Fruit fly (Drosophila melanogaster) whole organism, embryonic: ENCODE data around the gene Desat2.

Experiments
- Abd-B ChIP-seq: fragments of 200-800 bp; sonication (Bioruptor generic); optimal IDR thresholded peaks from 2 replicates; lab custom pipeline; 2018; ENCODE audit warnings: missing biosample characterization, mild to moderate bottlenecking, missing genetic modification characterization, moderate library complexity
- Antp ChIP-seq: fragments of 200-800 bp; sonication (Bioruptor generic); optimal IDR thresholded peaks from 3 replicates; lab custom pipeline; 2016; ENCODE audit warnings: missing biosample characterization, missing genetic modification characterization
- Awh ChIP-seq: fragments of 200-800 bp; sonication (Bioruptor generic); IDR thresholded peaks from 2 replicates; pipeline ENCODE4, ENCODE4 v1.3.6; 2022; ENCODE audit warnings: missing biosample characterization, missing genetic modification characterization
- B-H1 ChIP-seq: fragments of 200-800 bp; sonication (Bioruptor generic); IDR thresholded peaks from 3 replicates; pipeline ENCODE4 v1.3.6; 2022; ENCODE audit warnings: missing biosample characterization, missing genetic modification characterization
- CG10431 ChIP-seq: fragments of 200-800 bp; sonication (Bioruptor generic); optimal IDR thresholded peaks from 3 replicates; lab custom pipeline; 2018; ENCODE audit warnings: missing biosample characterization, mild to moderate bottlenecking, missing genetic modification characterization
- CG14667 ChIP-seq: fragments of 200-800 bp; sonication (Bioruptor generic); IDR thresholded peaks from 2 replicates; pipeline ENCODE4 v1.3.6; 2022; ENCODE audit warnings: missing biosample characterization, missing genetic modification characterization
- CG15601 ChIP-seq: fragments of 200-800 bp; sonication (Bioruptor generic); optimal IDR thresholded peaks from 3 replicates; lab custom pipeline; 2019; ENCODE audit warnings: missing biosample characterization, mild to moderate bottlenecking, missing genetic modification characterization, moderate library complexity
- CG1603 ChIP-seq: fragments of 200-800 bp; sonication (Bioruptor generic); optimal IDR thresholded peaks from 2 replicates; lab custom pipeline; 2019; ENCODE audit warnings: missing biosample characterization, mild to moderate bottlenecking, missing genetic modification characterization, moderate library complexity
- CG17359 ChIP-seq: fragments of 200-800 bp; sonication (Bioruptor generic); optimal IDR thresholded peaks from 3 replicates; lab custom pipeline; 2018; ENCODE audit warnings: missing biosample characterization, mild to moderate bottlenecking, missing genetic modification characterization, moderate library complexity
- CG17385 ChIP-seq: fragments of 200-800 bp; sonication (Bioruptor generic); optimal IDR thresholded peaks from 3 replicates; lab custom pipeline; 2018; ENCODE audit warnings: missing biosample characterization, mild to moderate bottlenecking, missing genetic modification characterization
- CG17829 ChIP-seq: fragments of 200-800 bp; optimal IDR thresholded peaks from 2 replicates; lab custom pipeline; 2019; ENCODE audit warnings: missing biosample characterization, mild to moderate bottlenecking, missing genetic modification characterization, moderate library complexity
- CG2120 ChIP-seq: fragments of 200-800 bp; sonication (Bioruptor generic); optimal IDR thresholded peaks from 3 replicates; lab custom pipeline; 2016; ENCODE audit warnings: missing biosample characterization, missing genetic modification characterization
- CG2129 ChIP-seq: fragments of 200-800 bp; sonication (Bioruptor generic); IDR thresholded peaks from 2 replicates; pipeline ENCODE4 v1.3.6; 2022; ENCODE audit warnings: missing biosample characterization, missing genetic modification characterization; ENCODE audit not compliant: partially characterized antibody
- CG4730 ChIP-seq: fragments of 200-800 bp; sonication (Bioruptor generic); IDR thresholded peaks from 2 replicates; pipeline ENCODE4 v1.3.6; 2022; ENCODE audit warnings: missing biosample characterization, missing genetic modification characterization
- CG5245 ChIP-seq: fragments of 200-800 bp; sonication (Bioruptor generic); optimal IDR thresholded peaks from 3 replicates; lab custom pipeline; 2016; ENCODE audit warnings: missing biosample characterization, missing genetic modification characterization
- CG6175 ChIP-seq: fragments of 200-800 bp; sonication (Bioruptor generic); IDR thresholded peaks from 3 replicates; pipeline ENCODE4 v1.3.6; 2022; ENCODE audit warnings: missing biosample characterization, missing genetic modification characterization
- CG7786 ChIP-seq: fragments of 200-800 bp; sonication (Bioruptor generic); optimal IDR thresholded peaks from 2 replicates; lab custom pipeline; 2016; ENCODE audit warnings: missing biosample characterization, missing genetic modification characterization
- CG8089 ChIP-seq: fragments of 200-800 bp; sonication (Bioruptor generic); optimal IDR thresholded peaks from 3 replicates; lab custom pipeline; 2016; ENCODE audit warnings: missing biosample characterization, missing genetic modification characterization
- CG8388 ChIP-seq: fragments of 200-800 bp; sonication (Bioruptor generic); optimal IDR thresholded peaks from 2 replicates; lab custom pipeline; 2019; ENCODE audit warnings: missing biosample characterization, mild to moderate bottlenecking, missing genetic modification characterization, moderate library complexity
- CoRest ChIP-seq: fragments of 200-800 bp; sonication (Bioruptor generic); optimal IDR thresholded peaks from 3 replicates; lab custom pipeline; 2018; ENCODE audit warnings: missing biosample characterization, mild to moderate bottlenecking, missing genetic modification characterization, moderate library complexity
- E2f1 ChIP-seq: fragments of 200-800 bp; sonication (Bioruptor generic); IDR thresholded peaks from 2 replicates; pipeline ENCODE4 v1.3.6; 2022; ENCODE audit warnings: missing biosample characterization, missing genetic modification characterization
- Gsc ChIP-seq: fragments of 200-800 bp; sonication (Bioruptor generic); IDR thresholded peaks from 2 replicates; pipeline ENCODE4 v1.3.6; 2022; ENCODE audit warnings: missing biosample characterization, missing genetic modification characterization
- Gug ChIP-seq: fragments of 200-800 bp; sonication (Bioruptor generic); IDR thresholded peaks from 4 replicates; pipeline ENCODE4 v1.3.6; 2022; ENCODE audit warnings: missing biosample characterization, missing genetic modification characterization
- HLH54F ChIP-seq: fragments of 200-800 bp; sonication (Bioruptor generic); optimal IDR thresholded peaks from 3 replicates; lab custom pipeline; 2016; ENCODE audit warnings: missing biosample characterization, missing genetic modification characterization
- Kr ChIP-seq: fragments of 200-800 bp; sonication (Bioruptor generic); optimal IDR thresholded peaks from 2 replicates; lab custom pipeline; 2017; ENCODE audit warnings: missing biosample characterization, mild to moderate bottlenecking, missing genetic modification characterization
- MESR4 ChIP-seq: fragments of 200-800 bp; sonication (Bioruptor generic); optimal IDR thresholded peaks from 2 replicates; lab custom pipeline; 2018; ENCODE audit warnings: missing biosample characterization, mild to moderate bottlenecking, missing genetic modification characterization, moderate library complexity
- Max ChIP-seq: fragments of 200-800 bp; sonication (Bioruptor generic); optimal IDR thresholded peaks from 2 replicates; lab custom pipeline; 2016; ENCODE audit warnings: missing biosample characterization, mild to moderate bottlenecking, missing genetic modification characterization
- NFAT ChIP-seq: fragments of 200-800 bp; sonication (Bioruptor generic); IDR thresholded peaks from 2 replicates; pipeline ENCODE4 v1.3.6; 2022; ENCODE audit warnings: missing biosample characterization, missing genetic modification characterization
- Neu2 ChIP-seq: fragments of 200-800 bp; sonication (Bioruptor generic); optimal IDR thresholded peaks from 3 replicates; lab custom pipeline; 2016; ENCODE audit warnings: missing biosample characterization, missing genetic modification characterization, borderline replicate concordance
- Nf-YA ChIP-seq: fragments of 200-800 bp; sonication (Bioruptor generic); IDR thresholded peaks from 2 replicates; pipeline ENCODE4 v1.3.6; 2022; ENCODE audit warnings: missing biosample characterization, missing genetic modification characterization
- Nf-YB ChIP-seq: fragments of 200-800 bp; sonication (Bioruptor generic); optimal IDR thresholded peaks from 3 replicates; lab custom pipeline; 2019; ENCODE audit warnings: missing biosample characterization, mild to moderate bottlenecking, missing genetic modification characterization, moderate library complexity
- Opbp ChIP-seq: fragments of 200-800 bp; sonication (Bioruptor generic); IDR thresholded peaks from 3 replicates; pipeline ENCODE4 v1.3.6; 2022; ENCODE audit warnings: missing biosample characterization, missing genetic modification characterization; ENCODE audit not compliant: partially characterized antibody
- Sry-β ChIP-seq: fragments of 200-800 bp; sonication (Bioruptor generic); optimal IDR thresholded peaks from 2 replicates; lab custom pipeline; 2018; ENCODE audit warnings: missing biosample characterization, mild to moderate bottlenecking, missing genetic modification characterization, moderate library complexity
- bab2 ChIP-seq: fragments of 200-800 bp; sonication (Bioruptor generic); optimal IDR thresholded peaks from 2 replicates; lab custom pipeline; 2016; ENCODE audit warnings: missing biosample characterization, missing genetic modification characterization
- chinmo ChIP-seq: fragments of 200-800 bp; sonication (Bioruptor generic); IDR thresholded peaks from 4 replicates; pipeline ENCODE4 v1.3.6; 2022; ENCODE audit warnings: missing biosample characterization, missing genetic modification characterization; ENCODE audit not compliant: partially characterized antibody
- dati ChIP-seq: fragments of 200-800 bp; sonication (Bioruptor generic); IDR thresholded peaks from 2 replicates; pipeline ENCODE4 v1.3.6; 2022; ENCODE audit warnings: missing biosample characterization, missing genetic modification characterization
- gem ChIP-seq: fragments of 200-800 bp; sonication (Bioruptor generic); optimal IDR thresholded peaks from 2 replicates; lab custom pipeline; 2019; ENCODE audit warnings: missing biosample characterization, mild to moderate bottlenecking, missing genetic modification characterization, moderate library complexity
- gro ChIP-seq: fragments of 200-800 bp; sonication (Bioruptor generic); optimal IDR thresholded peaks from 2 replicates; lab custom pipeline; 2016; ENCODE audit warnings: missing biosample characterization, missing genetic modification characterization
- gsb ChIP-seq: fragments of 200-800 bp; sonication (Bioruptor generic); IDR thresholded peaks from 2 replicates; pipeline ENCODE4 v1.3.6; 2022; ENCODE audit warnings: missing biosample characterization, missing genetic modification characterization
- gsb-n ChIP-seq: fragments of 200-800 bp; sonication (Bioruptor generic); optimal IDR thresholded peaks from 3 replicates; lab custom pipeline; 2018; ENCODE audit warnings: missing biosample characterization, mild to moderate bottlenecking, missing genetic modification characterization
- insv ChIP-seq, 2 experiments: fragments of 200-800 bp; sonication (Bioruptor generic); optimal IDR thresholded peaks; 3 replicates each; lab custom pipeline; 2016 to 2018; ENCODE audit warnings: missing biosample characterization in 2 of 2, missing genetic modification characterization in 2 of 2
- jumu ChIP-seq: fragments of 200-800 bp; sonication (Bioruptor generic); optimal IDR thresholded peaks from 3 replicates; lab custom pipeline; 2016; ENCODE audit warnings: missing biosample characterization, missing genetic modification characterization
- lola ChIP-seq, 3 experiments: fragments of >200 bp in 2 of 3; fragments of 200-800 bp in 1 of 3; sonication (Bioruptor generic) in 1 of 3; optimal IDR thresholded peaks; 2 replicates each; lab custom pipeline; 2017 to 2019; ENCODE audit warnings: missing biosample characterization in 3 of 3, missing genetic modification characterization in 3 of 3, mild to moderate bottlenecking in 1 of 3, moderate library complexity in 1 of 3
- nau ChIP-seq: fragments of 200-800 bp; sonication (Bioruptor generic); optimal IDR thresholded peaks from 3 replicates; lab custom pipeline; 2017; ENCODE audit warnings: missing biosample characterization, mild to moderate bottlenecking, missing genetic modification characterization, missing genetic modification reagents
- org-1 ChIP-seq: fragments of 200-800 bp; sonication (Bioruptor generic); optimal IDR thresholded peaks from 2 replicates; lab custom pipeline; 2017; ENCODE audit warnings: missing biosample characterization, missing genetic modification characterization
- pan ChIP-seq, 4 experiments: fragments of >200 bp in 3 of 4; fragments of 200-800 bp in 1 of 4; sonication (Bioruptor generic) in 1 of 4; optimal IDR thresholded peaks in 3 of 4; IDR thresholded peaks in 1 of 4; 2 replicates each; pipeline versions ENCODE4 v1.3.6 to Lab custom; 2017 to 2022; ENCODE audit warnings: missing biosample characterization in 2 of 4, missing genetic modification characterization in 2 of 4, mixed read lengths in 1 of 4
- sisA ChIP-seq: fragments of 200-800 bp; sonication (Bioruptor generic); IDR thresholded peaks from 2 replicates; pipeline ENCODE4 v1.3.6; 2022; ENCODE audit warnings: missing biosample characterization, missing genetic modification characterization
- slbo ChIP-seq: fragments of 200-800 bp; sonication (Bioruptor generic); IDR thresholded peaks from 2 replicates; pipeline ENCODE4 v1.3.6; 2022; ENCODE audit warnings: missing biosample characterization, missing genetic modification characterization
- twi ChIP-seq: fragments of 200-800 bp; optimal IDR thresholded peaks from 2 replicates; lab custom pipeline; 2019; ENCODE audit warnings: missing biosample characterization, mild to moderate bottlenecking, missing genetic modification characterization, moderate library complexity
- yki ChIP-seq: fragments of >200 bp; optimal IDR thresholded peaks from 3 replicates; lab custom pipeline; 2018

Desat2 gene

dm6 chr3R:12448889-12449314, 12.9 kb downstream of the Desat2 start, which contains the start of gene CG18549 (continued):
- TF ChIP-seq Nf-YB (GFP tag; lab: Kevin White, UChicago): peak; percentile 93
- peak; percentile 100 for TF ChIP-seq B-H1 (GFP tag; lab: Robert Waterston, UW)
- TF ChIP-seq MESR4 (GFP tag; lab: Kevin White, UChicago): peak; percentile 97
- TF ChIP-seq nau (GFP tag; lab: Kevin White, UChicago): peak; percentile 100
- peak; percentile 100 for TF ChIP-seq CoRest (tag; lab: Kevin White, UChicago)
- peak; percentile 82 for TF ChIP-seq Opbp
- TF ChIP-seq slbo (GFP tag; lab: Robert Waterston, UW): peak; percentile 100
- peak; percentile 100 for TF ChIP-seq E2f1 (GFP tag; lab: Robert Waterston, UW)
- peak; percentile 99 for TF ChIP-seq org-1 (GFP tag; lab: Kevin White, UChicago)
- no peak for TF ChIP-seq pan (optimal IDR thresholded peaks at IDR 0.05; lab: Kevin White, UChicago)
- TF ChIP-seq pan (GFP tag; optimal IDR thresholded peaks at IDR 0.05 in 1 of 2, IDR thresholded peaks at IDR 0.05 in 1 of 2): peak in 1 of 2 experiments; percentile 100
- TF ChIP-seq CG2129 (GFP tag; lab: Robert Waterston, UW): peak; percentile 62
- TF ChIP-seq Awh (GFP tag; lab: Robert Waterston, UW): peak; percentile 100
- TF ChIP-seq CG17829 (tag; lab: Kevin White, UChicago): peak; percentile 100
- TF ChIP-seq CG1603 (tag; lab: Kevin White, UChicago): peak; percentile 97
- peak; percentile 99 for TF ChIP-seq CG6175
- peak; percentile 100 for TF ChIP-seq CG4730 (GFP tag; lab: Robert Waterston, UW)
- TF ChIP-seq gro (GFP tag; lab: Kevin White, UChicago): peak; percentile 99
- TF ChIP-seq insv (GFP tag; optimal IDR thresholded peaks at IDR 0.05; lab: Kevin White, UChicago): peak; percentile 74 to 86
- TF ChIP-seq Gug: peak; percentile 99
- TF ChIP-seq gem (tag; lab: Kevin White, UChicago): peak; percentile 100
- peak; percentile 100 for TF ChIP-seq CG17359
- peak; percentile 99 for TF ChIP-seq HLH54F (GFP tag; lab: Kevin White, UChicago)
- TF ChIP-seq Abd-B (GFP tag; lab: Kevin White, UChicago): peak; percentile 100
- peak; percentile 100 for TF ChIP-seq sisA (GFP tag; lab: Robert Waterston, UW)
- peak; percentile 99 for TF ChIP-seq CG8089 (GFP tag; lab: Kevin White, UChicago)
- TF ChIP-seq gsb (GFP tag; lab: Robert Waterston, UW): peak; percentile 100
- peak; percentile 99 for TF ChIP-seq Antp
- peak; percentile 99 for TF ChIP-seq CG10431 (GFP tag; lab: Kevin White, UChicago)
- TF ChIP-seq lola (GFP tag; optimal IDR thresholded peaks at IDR 0.05; lab: Kevin White, UChicago): peak in 1 of 3 experiments; percentile 100
- peak; percentile 97 for TF ChIP-seq chinmo (GFP tag; lab: Robert Waterston, UW)
- TF ChIP-seq NFAT (GFP tag; lab: Robert Waterston, UW): peak; percentile 99
- TF ChIP-seq yki (lab: Kevin White, UChicago): no peak
- TF ChIP-seq CG5245: peak; percentile 100
- peak; percentile 99 for TF ChIP-seq dati (GFP tag; lab: Robert Waterston, UW)
- TF ChIP-seq Nf-YA (GFP tag; lab: Robert Waterston, UW): peak; percentile 100
- peak; percentile 100 for TF ChIP-seq CG8388 (GFP tag; lab: Kevin White, UChicago)
- peak; percentile 100 for TF ChIP-seq bab2 (GFP tag; lab: Kevin White, UChicago)
- peak; percentile 73 for TF ChIP-seq Kr
- TF ChIP-seq CG7786: peak; percentile 98
- peak; percentile 100 for TF ChIP-seq CG17385 (GFP tag; lab: Kevin White, UChicago)
- TF ChIP-seq Max (GFP tag; lab: Kevin White, UChicago): peak; percentile 100
- peak; percentile 99 for TF ChIP-seq twi (tag; lab: Kevin White, UChicago)
- peak; percentile 91 for TF ChIP-seq Neu2 (GFP tag; lab: Kevin White, UChicago)
- TF ChIP-seq CG2120 (GFP tag; lab: Kevin White, UChicago): peak; percentile 100
- TF ChIP-seq gsb-n: peak; percentile 100
- peak; percentile 99 for TF ChIP-seq CG15601 (tag; lab: Kevin White, UChicago)
- TF ChIP-seq jumu (GFP tag; lab: Kevin White, UChicago): peak; percentile 99
- peak; percentile 99 for TF ChIP-seq Gsc
- TF ChIP-seq Sry-β (GFP tag; lab: Kevin White, UChicago): peak; percentile 83
- peak; percentile 99 for TF ChIP-seq CG14667 (GFP tag; lab: Robert Waterston, UW)
